Fruit fly (Drosophila melanogaster): ENCODE data around the gene stc.

Gene stc

dm6 chr2L:15066141-15066540 lies 47.1 kb upstream of the stc start (continued):
- TF ChIP-seq nerfin-2 (GFP tag; IDR thresholded peaks at IDR 0.05; ENCODE audit: partially characterized antibody) (no peak), h (optimal IDR thresholded peaks at IDR 0.05) (no peak), dati (GFP tag; IDR thresholded peaks at IDR 0.05) (no peak), CG15269 (tag; optimal IDR thresholded peaks at IDR 0.05) (peak; percentile 42), CG9876 (GFP tag; optimal IDR thresholded peaks at IDR 0.05) (no peak), vfl (GFP tag; optimal IDR thresholded peaks at IDR 0.05) (peak; percentile 18), slp2 (GFP tag; optimal IDR thresholded peaks at IDR 0.05) (no peak), nmo (GFP tag; optimal IDR thresholded peaks at IDR 0.05) (peak; percentile 5), Hsf (GFP tag; optimal IDR thresholded peaks at IDR 0.05) (peak; percentile 1), CG6689 (GFP tag; IDR thresholded peaks at IDR 0.05) (no peak), abd-A (tag; optimal IDR thresholded peaks at IDR 0.05) (no peak), emc (GFP tag; optimal IDR thresholded peaks at IDR 0.05) (no peak), CG17361 (GFP tag; IDR thresholded peaks at IDR 0.05) (0 out of 3 replicates have a peak, but pooled peaks have one; percentile 16), Opbp (GFP tag; IDR thresholded peaks at IDR 0.05; ENCODE audit: partially characterized antibody) (no peak), CG9932 (GFP tag; IDR thresholded peaks at IDR 0.05) (peak; percentile 15; the same call in 1 of the 2 replicates), Camta (GFP tag; optimal IDR thresholded peaks at IDR 0.05) (no peak), Mes4 (GFP tag; optimal IDR thresholded peaks at IDR 0.05) (no peak), cato (GFP tag; optimal IDR thresholded peaks at IDR 0.05; ENCODE audit: borderline replicate concordance) (no peak), Asciz (GFP tag; optimal IDR thresholded peaks at IDR 0.05) (no peak), nau (GFP tag; optimal IDR thresholded peaks at IDR 0.05) (no peak), pb (GFP tag; optimal IDR thresholded peaks at IDR 0.05) (no peak), Xbp1 (GFP tag; optimal IDR thresholded peaks at IDR 0.05) (peak; percentile 2), Six4 (GFP tag; optimal IDR thresholded peaks at IDR 0.05) (no peak), az2 (GFP tag; optimal IDR thresholded peaks at IDR 0.05) (no peak), CG9437 (GFP tag; optimal IDR thresholded peaks at IDR 0.05) (peak; percentile 13), CG10979 (tag; optimal IDR thresholded peaks at IDR 0.05) (no peak), dpn (GFP tag; optimal IDR thresholded peaks at IDR 0.05) (no peak), GATAe (GFP tag; conservative IDR thresholded peaks at IDR 0.05) (no peak), Dbx (GFP tag; IDR thresholded peaks at IDR 0.05) (no peak), repo (GFP tag; optimal IDR thresholded peaks at IDR 0.05) (no peak), CG6813 (GFP tag; optimal IDR thresholded peaks at IDR 0.05) (no peak), CG2678 (tag; optimal IDR thresholded peaks at IDR 0.05) (peak; percentile 24), unpg (GFP tag; optimal IDR thresholded peaks at IDR 0.05) (peak; percentile 14), Atf3 (GFP tag; optimal IDR thresholded peaks at IDR 0.05) (no peak), Oli (tag; optimal IDR thresholded peaks at IDR 0.05) (peak; percentile 23), chn (GFP tag; optimal IDR thresholded peaks at IDR 0.05) (no peak), Sox100B (GFP tag; optimal IDR thresholded peaks at IDR 0.05) (peak; percentile 19), Dip2 (GFP tag; IDR thresholded peaks at IDR 0.05) (no peak), Abd-B (GFP tag; optimal IDR thresholded peaks at IDR 0.05) (no peak), Drgx (GFP tag; IDR thresholded peaks at IDR 0.05) (no peak), CG6765 (GFP tag; optimal IDR thresholded peaks at IDR 0.05) (no peak), ab (GFP tag; optimal IDR thresholded peaks at IDR 0.05) (no peak), Aef1 (GFP tag; IDR thresholded peaks at IDR 0.05) (no peak), TFAM (GFP tag; optimal IDR thresholded peaks at IDR 0.05) (no peak), zen2 (GFP tag; IDR thresholded peaks at IDR 0.05; ENCODE audit: partially characterized antibody) (no peak), gce (GFP tag; IDR thresholded peaks at IDR 0.05) (no peak), CG11504 (tag; optimal IDR thresholded peaks at IDR 0.05) (peak; percentile 53), CG4360 (GFP tag; IDR thresholded peaks at IDR 0.05) (no peak), CG17385 (GFP tag; optimal IDR thresholded peaks at IDR 0.05) (peak; percentile 9), CG5953 (GFP tag; IDR thresholded peaks at IDR 0.05) (no peak), row (GFP tag; IDR thresholded peaks at IDR 0.05) (peak; percentile 23; the same call in 1 of the 3 replicates), exex (tag; optimal IDR thresholded peaks at IDR 0.05) (no peak)

Data from whole organism, embryonic.